Fruit fly (Drosophila melanogaster) whole organism, embryonic: ENCODE data around the gene CG31855.

Experiments
- Adf1 ChIP-seq: fragments of 200-800 bp; sonication (Bioruptor generic); IDR thresholded peaks from 2 replicates; pipeline ENCODE4 v1.3.6; 2022; ENCODE audit warnings: missing biosample characterization, missing genetic modification characterization
- Bteb2 ChIP-seq: fragments of 200-800 bp; sonication (Bioruptor generic); optimal IDR thresholded peaks from 2 replicates; lab custom pipeline; 2016; ENCODE audit warnings: missing biosample characterization, missing genetic modification characterization
- CG10274 ChIP-seq: fragments of 200-800 bp; sonication (Bioruptor generic); optimal IDR thresholded peaks from 3 replicates; lab custom pipeline; 2017; ENCODE audit warnings: missing biosample characterization, mild to moderate bottlenecking, missing genetic modification characterization
- CG11398 ChIP-seq: fragments of 200-800 bp; sonication (Bioruptor generic); optimal IDR thresholded peaks from 2 replicates; lab custom pipeline; 2016; ENCODE audit warnings: missing biosample characterization, missing genetic modification characterization
- CG11723 ChIP-seq: fragments of 200-800 bp; sonication (Bioruptor generic); optimal IDR thresholded peaks from 2 replicates; lab custom pipeline; 2017; ENCODE audit warnings: missing biosample characterization, mild to moderate bottlenecking, missing genetic modification characterization
- CG13424 ChIP-seq: fragments of 200-800 bp; sonication (Bioruptor generic); optimal IDR thresholded peaks from 2 replicates; lab custom pipeline; 2019; ENCODE audit warnings: missing biosample characterization, mild to moderate bottlenecking, missing genetic modification characterization, moderate library complexity
- CG14050 ChIP-seq: fragments of 200-800 bp; sonication (Bioruptor generic); IDR thresholded peaks from 3 replicates; pipeline ENCODE4 v1.3.6; 2022; ENCODE audit warnings: missing biosample characterization, missing genetic modification characterization
- CG18599 ChIP-seq: fragments of 200-800 bp; sonication (Bioruptor generic); optimal IDR thresholded peaks from 3 replicates; lab custom pipeline; 2017; ENCODE audit warnings: missing biosample characterization, missing genetic modification characterization, mild to moderate bottlenecking, moderate library complexity, missing genetic modification reagents
- CG2199 ChIP-seq: fragments of 200-800 bp; sonication (Bioruptor generic); IDR thresholded peaks from 3 replicates; pipeline ENCODE4 v1.3.6; 2022; ENCODE audit warnings: missing biosample characterization, missing genetic modification characterization
- CG32532 ChIP-seq: fragments of 200-800 bp; sonication (Bioruptor generic); IDR thresholded peaks from 2 replicates; pipeline ENCODE4 v1.3.6; 2022; ENCODE audit warnings: missing biosample characterization, missing genetic modification characterization
- CG33213 ChIP-seq: fragments of 200-800 bp; sonication (Bioruptor generic); optimal IDR thresholded peaks from 3 replicates; lab custom pipeline; 2016; ENCODE audit warnings: missing biosample characterization, missing genetic modification characterization
- CG3407 ChIP-seq: fragments of 200-800 bp; sonication (Bioruptor generic); optimal IDR thresholded peaks from 2 replicates; lab custom pipeline; 2018; ENCODE audit warnings: missing biosample characterization, mild to moderate bottlenecking, missing genetic modification characterization
- CG4707 ChIP-seq: fragments of 200-800 bp; sonication (Bioruptor generic); optimal IDR thresholded peaks from 2 replicates; lab custom pipeline; 2018; ENCODE audit warnings: missing biosample characterization, mild to moderate bottlenecking, missing genetic modification characterization, moderate library complexity
- CG5180 ChIP-seq: fragments of 200-800 bp; sonication (Bioruptor generic); optimal IDR thresholded peaks from 3 replicates; lab custom pipeline; 2017; ENCODE audit warnings: missing biosample characterization, missing genetic modification characterization, mild to moderate bottlenecking, moderate library complexity, missing genetic modification reagents
- CG5245 ChIP-seq: fragments of 200-800 bp; sonication (Bioruptor generic); optimal IDR thresholded peaks from 3 replicates; lab custom pipeline; 2016; ENCODE audit warnings: missing biosample characterization, missing genetic modification characterization
- CG8944 ChIP-seq: fragments of 200-800 bp; sonication (Bioruptor generic); optimal IDR thresholded peaks from 3 replicates; lab custom pipeline; 2016; ENCODE audit warnings: missing biosample characterization, missing genetic modification characterization
- CG9876 ChIP-seq: fragments of 200-800 bp; sonication (Bioruptor generic); optimal IDR thresholded peaks from 2 replicates; lab custom pipeline; 2016; ENCODE audit warnings: missing biosample characterization, missing genetic modification characterization
- CHES-1-like ChIP-seq: fragments of 200-800 bp; sonication (Bioruptor generic); optimal IDR thresholded peaks from 2 replicates; lab custom pipeline; 2016; ENCODE audit warnings: missing biosample characterization, missing genetic modification characterization
- CTCF ChIP-seq: fragments of 200-800 bp; sonication (Bioruptor generic); optimal IDR thresholded peaks from 2 replicates; lab custom pipeline; 2017; ENCODE audit warnings: missing biosample characterization, mild to moderate bottlenecking, missing genetic modification characterization, moderate library complexity
- Dp ChIP-seq: fragments of 200-800 bp; sonication (Bioruptor generic); optimal IDR thresholded peaks from 2 replicates; lab custom pipeline; 2018; ENCODE audit warnings: missing biosample characterization, mild to moderate bottlenecking, missing genetic modification characterization, moderate library complexity
- Dref ChIP-seq: fragments of 200-800 bp; sonication (Bioruptor generic); IDR thresholded peaks from 2 replicates; pipeline ENCODE4 v1.3.6; 2022; ENCODE audit warnings: missing biosample characterization, missing genetic modification characterization
- Ets65A ChIP-seq: fragments of 200-800 bp; sonication (Bioruptor generic); peaks from one replicate; lab custom pipeline; 2016; ENCODE audit warnings: missing biosample characterization, missing genetic modification characterization
- Fer1 ChIP-seq: fragments of 200-800 bp; sonication (Bioruptor generic); optimal IDR thresholded peaks from 2 replicates; lab custom pipeline; 2017; ENCODE audit warnings: missing biosample characterization, mild to moderate bottlenecking, missing genetic modification characterization
- H15 ChIP-seq: fragments of 200-800 bp; sonication (Bioruptor generic); IDR thresholded peaks from 3 replicates; pipeline ENCODE4 v1.3.6; 2022; ENCODE audit warnings: missing biosample characterization, missing genetic modification characterization
- Kr ChIP-seq: fragments of 200-800 bp; sonication (Bioruptor generic); optimal IDR thresholded peaks from 2 replicates; lab custom pipeline; 2017; ENCODE audit warnings: missing biosample characterization, mild to moderate bottlenecking, missing genetic modification characterization
- Nf-YB ChIP-seq: fragments of 200-800 bp; sonication (Bioruptor generic); optimal IDR thresholded peaks from 3 replicates; lab custom pipeline; 2019; ENCODE audit warnings: missing biosample characterization, mild to moderate bottlenecking, missing genetic modification characterization, moderate library complexity
- Poxn ChIP-seq: fragments of 200-800 bp; sonication (Bioruptor generic); IDR thresholded peaks from 2 replicates; pipeline ENCODE4 v1.3.6; 2022; ENCODE audit warnings: missing biosample characterization, missing genetic modification characterization
- Sox100B ChIP-seq: fragments of 200-800 bp; sonication (Bioruptor generic); optimal IDR thresholded peaks from 3 replicates; lab custom pipeline; 2018; ENCODE audit warnings: missing biosample characterization, mild to moderate bottlenecking, missing genetic modification characterization
- Xrp1 ChIP-seq: fragments of 200-800 bp; sonication (Bioruptor generic); IDR thresholded peaks from 2 replicates; pipeline ENCODE4 v1.3.6; 2022; ENCODE audit warnings: missing biosample characterization, missing genetic modification characterization
- bigmax ChIP-seq: fragments of 200-800 bp; sonication (Bioruptor generic); optimal IDR thresholded peaks from 2 replicates; lab custom pipeline; 2018; ENCODE audit warnings: missing biosample characterization, mild to moderate bottlenecking, missing genetic modification characterization
- bowl ChIP-seq: fragments of 200-800 bp; sonication (Bioruptor generic); IDR thresholded peaks from 2 replicates; pipeline ENCODE4 v1.3.6; 2022; ENCODE audit warnings: missing biosample characterization, missing genetic modification characterization
- br ChIP-seq: fragments of >200 bp; optimal IDR thresholded peaks from 2 replicates; lab custom pipeline; 2017
- croc ChIP-seq: fragments of 200-800 bp; sonication (Bioruptor generic); conservative IDR thresholded peaks from 3 replicates; pipeline ENCODE4 v1.3.6; 2022; ENCODE audit warnings: missing biosample characterization, missing genetic modification characterization
- dm ChIP-seq: fragments of 200-800 bp; sonication (Bioruptor generic); optimal IDR thresholded peaks from 3 replicates; lab custom pipeline; 2016; ENCODE audit warnings: missing biosample characterization, missing genetic modification characterization
- dysf ChIP-seq: fragments of 200-800 bp; sonication (Bioruptor generic); IDR thresholded peaks from 3 replicates; pipeline ENCODE4 v1.3.6; 2022; ENCODE audit warnings: missing biosample characterization, missing genetic modification characterization
- ems ChIP-seq: fragments of 200-800 bp; sonication (Bioruptor generic); optimal IDR thresholded peaks from 3 replicates; lab custom pipeline; 2016; ENCODE audit warnings: missing biosample characterization, missing genetic modification characterization
- fd96Cb ChIP-seq: fragments of 200-800 bp; sonication (Bioruptor generic); optimal IDR thresholded peaks from 2 replicates; lab custom pipeline; 2018; ENCODE audit warnings: missing biosample characterization, mild to moderate bottlenecking, missing genetic modification characterization, moderate library complexity
- gcm ChIP-seq: fragments of 200-800 bp; sonication (Bioruptor generic); optimal IDR thresholded peaks from 2 replicates; lab custom pipeline; 2019; ENCODE audit warnings: missing biosample characterization, mild to moderate bottlenecking, missing genetic modification characterization, moderate library complexity
- grau ChIP-seq: fragments of 200-800 bp; optimal IDR thresholded peaks from 3 replicates; lab custom pipeline; 2019; ENCODE audit warnings: missing biosample characterization, mild to moderate bottlenecking, missing genetic modification characterization, moderate library complexity
- grn ChIP-seq: fragments of 200-800 bp; sonication (Bioruptor generic); optimal IDR thresholded peaks from 3 replicates; lab custom pipeline; 2017; ENCODE audit warnings: missing biosample characterization, missing genetic modification characterization
- jing ChIP-seq: fragments of 200-800 bp; sonication (Bioruptor generic); optimal IDR thresholded peaks from 2 replicates; lab custom pipeline; 2018; ENCODE audit warnings: missing biosample characterization, mild to moderate bottlenecking, missing genetic modification characterization
- luna ChIP-seq: fragments of 200-800 bp; sonication (Bioruptor generic); optimal IDR thresholded peaks from 2 replicates; lab custom pipeline; 2016; ENCODE audit warnings: missing biosample characterization, missing genetic modification characterization
- maf-S ChIP-seq: fragments of 200-800 bp; sonication (Bioruptor generic); optimal IDR thresholded peaks from 2 replicates; lab custom pipeline; 2016; ENCODE audit warnings: missing biosample characterization, missing genetic modification characterization
- mam ChIP-seq: fragments of 200-800 bp; sonication (Bioruptor generic); optimal IDR thresholded peaks from 3 replicates; lab custom pipeline; 2016; ENCODE audit warnings: missing biosample characterization, missing genetic modification characterization
- prd ChIP-seq, 3 experiments: fragments of >200 bp in 2 of 3; fragments of 200-800 bp in 1 of 3; sonication (Bioruptor generic) in 1 of 3; optimal IDR thresholded peaks in 2 of 3; IDR thresholded peaks in 1 of 3; 2 replicates in 2 of 3; 3 replicates in 1 of 3; pipeline versions ENCODE4 v1.3.6 to Lab custom; 2017 to 2022; ENCODE audit warnings: missing biosample characterization in 1 of 3, missing genetic modification characterization in 1 of 3
- pros ChIP-seq: fragments of 200-800 bp; sonication (Bioruptor generic); optimal IDR thresholded peaks from 3 replicates; lab custom pipeline; 2019; ENCODE audit warnings: missing biosample characterization, mild to moderate bottlenecking, missing genetic modification characterization, moderate library complexity
- rib ChIP-seq: fragments of 200-800 bp; sonication (Bioruptor generic); IDR thresholded peaks from 2 replicates; pipeline ENCODE4 v1.3.6; 2022; ENCODE audit warnings: missing biosample characterization, missing genetic modification characterization
- slp2 ChIP-seq: fragments of 200-800 bp; sonication (Bioruptor generic); optimal IDR thresholded peaks from 2 replicates; lab custom pipeline; 2016; ENCODE audit warnings: missing biosample characterization, missing genetic modification characterization
- sna ChIP-seq: fragments of 200-800 bp; sonication (Bioruptor generic); IDR thresholded peaks from 2 replicates; pipeline ENCODE4 v1.3.6; 2022; ENCODE audit warnings: missing biosample characterization, missing genetic modification characterization; ENCODE audit not compliant: partially characterized antibody
- tin ChIP-seq: fragments of 200-800 bp; sonication (Bioruptor generic); optimal IDR thresholded peaks from 3 replicates; lab custom pipeline; 2016; ENCODE audit warnings: missing biosample characterization, missing genetic modification characterization
- trh ChIP-seq: fragments of 200-800 bp; sonication (Bioruptor generic); optimal IDR thresholded peaks from 2 replicates; lab custom pipeline; 2016; ENCODE audit warnings: missing biosample characterization, missing genetic modification characterization
- yki ChIP-seq: fragments of >200 bp; optimal IDR thresholded peaks from 3 replicates; lab custom pipeline; 2018
- zen ChIP-seq: fragments of 200-800 bp; sonication (Bioruptor generic); optimal IDR thresholded peaks from 3 replicates; lab custom pipeline; 2018; ENCODE audit warnings: missing biosample characterization, mild to moderate bottlenecking, missing genetic modification characterization, moderate library complexity

Gene CG31855

DNA sequence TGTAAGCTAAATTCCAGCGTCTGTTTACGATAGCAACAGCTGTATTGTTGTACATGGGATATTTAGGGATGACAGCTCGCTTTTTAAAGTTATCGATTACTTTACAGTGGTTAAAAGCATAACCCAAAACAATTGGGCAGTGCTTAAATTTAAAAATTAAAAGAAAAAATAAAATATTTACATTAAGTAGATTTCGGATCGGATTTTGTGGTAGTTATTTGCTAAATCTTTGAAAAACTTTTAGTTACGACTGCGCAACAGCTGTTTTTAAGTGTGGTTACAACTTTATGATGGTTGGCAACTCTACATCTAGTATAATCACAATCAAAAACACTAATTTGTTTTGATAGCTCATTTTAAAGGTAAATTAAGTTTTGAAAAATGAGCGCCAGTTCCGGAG lies 18.3 kb downstream of the CG31855 start, which contains the start of the genes Ing5 and CG7099 (continued):
- peak; percentile 93 for TF ChIP-seq rib (GFP tag; lab: Robert Waterston, UW)
- no peak for TF ChIP-seq prd (optimal IDR thresholded peaks at IDR 0.05; lab: Kevin White, UChicago)
- peak; percentile 98 for TF ChIP-seq prd (GFP tag; IDR thresholded peaks at IDR 0.05; lab: Robert Waterston, UW)
- TF ChIP-seq bigmax: peak; percentile 75
- TF ChIP-seq tin (GFP tag; lab: Kevin White, UChicago): peak; percentile 97
- peak; percentile 82 for TF ChIP-seq CG4707 (GFP tag; lab: Kevin White, UChicago)
- TF ChIP-seq CG9876 (GFP tag; lab: Kevin White, UChicago): peak; percentile 75
- TF ChIP-seq yki (lab: Kevin White, UChicago): no peak
- TF ChIP-seq maf-S: peak; percentile 91
- peak; percentile 93 for TF ChIP-seq CG14050 (GFP tag; lab: Robert Waterston, UW)
- peak; percentile 81 for TF ChIP-seq CG33213
- TF ChIP-seq CTCF: peak; percentile 60
- peak; percentile 92 for TF ChIP-seq CG3407 (GFP tag; lab: Kevin White, UChicago)
- TF ChIP-seq CG5180 (GFP tag; lab: Kevin White, UChicago): no peak
- no peak for TF ChIP-seq Kr (GFP tag; lab: Kevin White, UChicago)
- TF ChIP-seq Poxn (GFP tag; lab: Robert Waterston, UW): peak; percentile 90
- TF ChIP-seq trh: peak; percentile 92
- TF ChIP-seq CG11398 (GFP tag; lab: Kevin White, UChicago): peak; percentile 60
- TF ChIP-seq Sox100B (GFP tag; lab: Kevin White, UChicago): peak; percentile 92
- peak; percentile 96 for TF ChIP-seq fd96Cb (tag; lab: Kevin White, UChicago)
- TF ChIP-seq croc (GFP tag; lab: Robert Waterston, UW): peak; percentile 94
- TF ChIP-seq br: no peak
- TF ChIP-seq jing (GFP tag; lab: Kevin White, UChicago): peak; percentile 89
- TF ChIP-seq Dref (GFP tag; lab: Robert Waterston, UW): peak; percentile 75
- peak; percentile 62 for TF ChIP-seq dm (GFP tag; lab: Kevin White, UChicago)
- TF ChIP-seq sna (GFP tag; lab: Robert Waterston, UW): peak; percentile 67
- peak; percentile 87 for TF ChIP-seq bowl
- peak; percentile 72 for TF ChIP-seq Adf1 (GFP tag; lab: Robert Waterston, UW)
- TF ChIP-seq mam: peak; percentile 94
- peak; percentile 88 for TF ChIP-seq CG8944
- peak; percentile 97 for TF ChIP-seq zen (tag; lab: Kevin White, UChicago)
- TF ChIP-seq Xrp1 (GFP tag; lab: Robert Waterston, UW): peak; percentile 98
- TF ChIP-seq CG5245 (GFP tag; lab: Kevin White, UChicago): peak; percentile 95
- TF ChIP-seq gcm (GFP tag; lab: Kevin White, UChicago): peak; percentile 93
- TF ChIP-seq CG13424 (tag; lab: Kevin White, UChicago): peak; percentile 97
- TF ChIP-seq Fer1 (GFP tag; lab: Kevin White, UChicago): peak; percentile 94
- peak; percentile 97 for TF ChIP-seq H15 (GFP tag; lab: Robert Waterston, UW)
- no peak for TF ChIP-seq grn (GFP tag; lab: Kevin White, UChicago)
- peak; percentile 88 for TF ChIP-seq CHES-1-like (GFP tag; lab: Kevin White, UChicago)
- peak; percentile 83 for TF ChIP-seq Nf-YB (GFP tag; lab: Kevin White, UChicago)
- peak; percentile 94 for TF ChIP-seq CG2199 (GFP tag; lab: Robert Waterston, UW)
- TF ChIP-seq luna (GFP tag; lab: Kevin White, UChicago): peak; percentile 54
- TF ChIP-seq ems (GFP tag; lab: Kevin White, UChicago): peak; percentile 95
- TF ChIP-seq CG11723: peak; percentile 89
- TF ChIP-seq grau (tag; lab: Kevin White, UChicago): peak; percentile 95
- TF ChIP-seq Ets65A (GFP tag; lab: Kevin White, UChicago): peak; percentile 98
- TF ChIP-seq Dp (GFP tag; lab: Kevin White, UChicago): peak; percentile 50
- TF ChIP-seq pros (GFP tag; lab: Kevin White, UChicago): no peak
- peak; percentile 91 for TF ChIP-seq Bteb2 (GFP tag; lab: Kevin White, UChicago)
- TF ChIP-seq CG32532 (GFP tag; lab: Robert Waterston, UW): peak; percentile 98
- peak; percentile 96 for TF ChIP-seq CG18599
- TF ChIP-seq slp2 (GFP tag; lab: Kevin White, UChicago): peak; percentile 86
- peak; percentile 96 for TF ChIP-seq dysf (GFP tag; lab: Robert Waterston, UW)
- peak; percentile 74 for TF ChIP-seq CG10274
